Fruit fly (Drosophila melanogaster) whole organism, prepupa: ENCODE measurements around the gene Tsp74F.

Experiments used
- CG11294 ChIP-seq: fragments of 200-800 bp; sonication (Bioruptor generic); IDR thresholded peaks from 2 replicates; pipeline ENCODE4 v1.3.6; 2022; ENCODE audit warnings: missing biosample characterization, missing genetic modification characterization
- CG11762 ChIP-seq: fragments of 200-800 bp; sonication (Bioruptor generic); optimal IDR thresholded peaks from 3 replicates; lab custom pipeline; 2016; ENCODE audit warnings: missing biosample characterization, missing genetic modification characterization; ENCODE audit not compliant: insufficient read depth
- CG11902 ChIP-seq: fragments of 200-800 bp; sonication (Bioruptor generic); optimal IDR thresholded peaks from 3 replicates; lab custom pipeline; 2016; ENCODE audit warnings: missing biosample characterization, missing genetic modification characterization
- CG31627 ChIP-seq: fragments of 200-800 bp; sonication (Bioruptor generic); optimal IDR thresholded peaks from 3 replicates; lab custom pipeline; 2016; ENCODE audit warnings: missing biosample characterization, missing genetic modification characterization
- CG32006 ChIP-seq: fragments of 200-800 bp; sonication (Bioruptor generic); optimal IDR thresholded peaks from 3 replicates; lab custom pipeline; 2017; ENCODE audit warnings: missing biosample characterization, mild to moderate bottlenecking, missing genetic modification characterization
- CG34406 ChIP-seq: fragments of 200-800 bp; sonication (Bioruptor generic); optimal IDR thresholded peaks from 3 replicates; lab custom pipeline; 2016; ENCODE audit warnings: missing biosample characterization, missing genetic modification characterization
- CG4318 ChIP-seq: fragments of 200-800 bp; sonication (Bioruptor generic); optimal IDR thresholded peaks from 3 replicates; lab custom pipeline; 2017; ENCODE audit warnings: missing biosample characterization, mild to moderate bottlenecking, missing genetic modification characterization
- CG6276 ChIP-seq: fragments of 200-800 bp; sonication (Bioruptor generic); optimal IDR thresholded peaks from 2 replicates; lab custom pipeline; 2017; ENCODE audit warnings: missing biosample characterization, mild to moderate bottlenecking, missing genetic modification characterization
- CG6792 ChIP-seq: fragments of 200-800 bp; sonication (Bioruptor generic); optimal IDR thresholded peaks from 3 replicates; lab custom pipeline; 2016; ENCODE audit warnings: missing biosample characterization, missing genetic modification characterization
- CG6854 ChIP-seq: fragments of 200-800 bp; sonication (Bioruptor generic); optimal IDR thresholded peaks from 2 replicates; lab custom pipeline; 2017; ENCODE audit warnings: missing biosample characterization, mild to moderate bottlenecking, missing genetic modification characterization
- CG8119 ChIP-seq: fragments of 200-800 bp; sonication (Bioruptor generic); IDR thresholded peaks from 3 replicates; pipeline ENCODE4 v1.3.6; 2022; ENCODE audit warnings: missing biosample characterization, missing genetic modification characterization
- CG8319 ChIP-seq: fragments of 200-800 bp; sonication (Bioruptor generic); optimal IDR thresholded peaks from 3 replicates; lab custom pipeline; 2016; ENCODE audit warnings: missing biosample characterization, missing genetic modification characterization
- CG9139 ChIP-seq: fragments of 200-800 bp; sonication (Bioruptor generic); optimal IDR thresholded peaks from 3 replicates; lab custom pipeline; 2017; ENCODE audit warnings: missing biosample characterization, mild to moderate bottlenecking, missing genetic modification characterization
- Eip75B ChIP-seq: fragments of 200-800 bp; sonication (Bioruptor generic); optimal IDR thresholded peaks from 3 replicates; lab custom pipeline; 2016; ENCODE audit warnings: missing biosample characterization, missing genetic modification characterization
- Eip78C ChIP-seq: fragments of 200-800 bp; sonication (Bioruptor generic); peaks from one replicate; lab custom pipeline; 2016; ENCODE audit warnings: missing biosample characterization, missing genetic modification characterization
- Eip93F ChIP-seq: fragments of 200-800 bp; sonication (Bioruptor generic); optimal IDR thresholded peaks from 2 replicates; lab custom pipeline; 2016; ENCODE audit warnings: missing biosample characterization, mild to moderate bottlenecking, missing genetic modification characterization
- Ets21C ChIP-seq: fragments of 200-800 bp; sonication (Bioruptor generic); optimal IDR thresholded peaks from 3 replicates; lab custom pipeline; 2016; ENCODE audit warnings: missing biosample characterization, missing genetic modification characterization
- Ets96B ChIP-seq: fragments of 200-800 bp; optimal IDR thresholded peaks from 2 replicates; lab custom pipeline; 2019; ENCODE audit warnings: missing biosample characterization, mild to moderate bottlenecking, missing genetic modification characterization, moderate library complexity
- Gug ChIP-seq: fragments of 200-800 bp; sonication (Bioruptor generic); IDR thresholded peaks from 2 replicates; pipeline ENCODE4 v1.3.6; 2022; ENCODE audit warnings: missing biosample characterization, missing genetic modification characterization
- Lpt ChIP-seq: fragments of 200-800 bp; sonication (Bioruptor generic); optimal IDR thresholded peaks from 3 replicates; lab custom pipeline; 2016; ENCODE audit warnings: missing biosample characterization, missing genetic modification characterization
- OdsH ChIP-seq: fragments of 200-800 bp; sonication (Bioruptor generic); optimal IDR thresholded peaks from 3 replicates; lab custom pipeline; 2016; ENCODE audit warnings: missing biosample characterization, missing genetic modification characterization
- Sox102F ChIP-seq: fragments of 200-800 bp; sonication (Bioruptor generic); optimal IDR thresholded peaks from 2 replicates; lab custom pipeline; 2016; ENCODE audit warnings: missing biosample characterization, mild to moderate bottlenecking, missing genetic modification characterization
- Sox14 ChIP-seq: fragments of 200-800 bp; sonication (Bioruptor generic); optimal IDR thresholded peaks from 3 replicates; lab custom pipeline; 2016; ENCODE audit warnings: missing biosample characterization, missing genetic modification characterization
- Sox15 ChIP-seq: fragments of 200-800 bp; sonication (Bioruptor generic); optimal IDR thresholded peaks from 3 replicates; lab custom pipeline; 2016; ENCODE audit warnings: missing biosample characterization, missing genetic modification characterization
- achi ChIP-seq: fragments of 200-800 bp; sonication (Bioruptor generic); optimal IDR thresholded peaks from 3 replicates; lab custom pipeline; 2016; ENCODE audit warnings: missing biosample characterization, missing genetic modification characterization
- acj6 ChIP-seq: fragments of 200-800 bp; sonication (Bioruptor generic); optimal IDR thresholded peaks from 3 replicates; lab custom pipeline; 2016; ENCODE audit warnings: missing biosample characterization, missing genetic modification characterization
- dac ChIP-seq: fragments of 200-800 bp; sonication (Bioruptor generic); optimal IDR thresholded peaks from 2 replicates; lab custom pipeline; 2017; ENCODE audit warnings: missing biosample characterization, mild to moderate bottlenecking, missing genetic modification characterization
- dsx ChIP-seq: fragments of 200-800 bp; optimal IDR thresholded peaks from 3 replicates; lab custom pipeline; 2019; ENCODE audit warnings: missing biosample characterization, mild to moderate bottlenecking, missing genetic modification characterization, moderate library complexity; ENCODE audit not compliant: poor library complexity, severe bottlenecking
- esn ChIP-seq: fragments of 200-800 bp; sonication (Bioruptor generic); optimal IDR thresholded peaks from 2 replicates; lab custom pipeline; 2016; ENCODE audit warnings: missing biosample characterization, mild to moderate bottlenecking, missing genetic modification characterization, moderate library complexity
- fd59A ChIP-seq: fragments of 200-800 bp; sonication (Bioruptor generic); optimal IDR thresholded peaks from 2 replicates; lab custom pipeline; 2017; ENCODE audit warnings: missing biosample characterization, mild to moderate bottlenecking, missing genetic modification characterization, missing genetic modification reagents
- fkh ChIP-seq: fragments of 200-800 bp; sonication (Bioruptor generic); optimal IDR thresholded peaks from 3 replicates; lab custom pipeline; 2017; ENCODE audit warnings: missing biosample characterization, mild to moderate bottlenecking, missing genetic modification characterization, moderate library complexity
- lz ChIP-seq: fragments of 200-800 bp; sonication (Bioruptor generic); optimal IDR thresholded peaks from 3 replicates; lab custom pipeline; 2016; ENCODE audit warnings: missing biosample characterization, missing genetic modification characterization
- net ChIP-seq: fragments of 200-800 bp; sonication (Bioruptor generic); optimal IDR thresholded peaks from 3 replicates; lab custom pipeline; 2016; ENCODE audit warnings: missing biosample characterization, missing genetic modification characterization
- pdm3 ChIP-seq: fragments of 200-800 bp; sonication (Bioruptor generic); optimal IDR thresholded peaks from 3 replicates; lab custom pipeline; 2016; ENCODE audit warnings: missing biosample characterization, missing genetic modification characterization
- ss ChIP-seq, 2 experiments: fragments of 200-800 bp; sonication (Bioruptor generic); optimal IDR thresholded peaks; 2 replicates in 1 of 2; 3 replicates in 1 of 2; lab custom pipeline; 2017 to 2018; ENCODE audit warnings: mild to moderate bottlenecking in 2 of 2, missing biosample characterization in 2 of 2, missing genetic modification characterization in 2 of 2, moderate library complexity in 1 of 2
- topi ChIP-seq: fragments of 200-800 bp; sonication (Bioruptor generic); optimal IDR thresholded peaks from 3 replicates; lab custom pipeline; 2016; ENCODE audit warnings: missing biosample characterization, missing genetic modification characterization
- vri ChIP-seq: fragments of 200-800 bp; sonication (Bioruptor generic); optimal IDR thresholded peaks from 3 replicates; lab custom pipeline; 2016; ENCODE audit warnings: missing biosample characterization, mild to moderate bottlenecking, missing genetic modification characterization

The Tsp74F gene

dm6 chr3L:17856655-17857479, 38.8 kb downstream of the Tsp74F start, which contains the start of gene CG5535 (continued):
- TF ChIP-seq CG4318 (GFP tag; lab: Kevin White, UChicago) (peak; percentile 88), OdsH (GFP tag; lab: Kevin White, UChicago) (peak; percentile 74), CG6792 (GFP tag; lab: Kevin White, UChicago) (peak; percentile 66), net (GFP tag; lab: Kevin White, UChicago) (peak; percentile 79), vri (GFP tag; lab: Kevin White, UChicago) (peak; percentile 12), Sox15 (peak; percentile 32), CG9139 (GFP tag; lab: Kevin White, UChicago) (peak; percentile 50), CG8119 (GFP tag; lab: Robert Waterston, UW) (peak; percentile 77), Lpt (GFP tag; lab: Kevin White, UChicago) (peak; percentile 58), lz (GFP tag; lab: Kevin White, UChicago) (peak; percentile 29), Eip93F (GFP tag; lab: Kevin White, UChicago) (no peak), fd59A (GFP tag; lab: Kevin White, UChicago) (peak; percentile 60), Sox102F (GFP tag; lab: Kevin White, UChicago) (no peak), Ets96B (peak; percentile 73), ss (GFP tag; optimal IDR thresholded peaks at IDR 0.05; lab: Kevin White, UChicago) (peak; percentile 48 to 52), Ets21C (GFP tag; lab: Kevin White, UChicago) (no peak), dac (peak; percentile 60), CG8319 (peak; percentile 20), CG32006 (GFP tag; lab: Kevin White, UChicago) (peak; percentile 96), Eip75B (GFP tag; lab: Kevin White, UChicago) (peak; percentile 20), CG6854 (no peak), CG6276 (GFP tag; lab: Kevin White, UChicago) (peak; percentile 91), CG11294 (peak; percentile 26; the same call in 1 of the 2 replicates), CG11902 (GFP tag; lab: Kevin White, UChicago) (peak; percentile 12), Sox14 (peak; percentile 41), dsx (GFP tag; lab: Kevin White, UChicago) (peak; percentile 50), acj6 (peak; percentile 76), pdm3 (peak; percentile 64), topi (peak; percentile 32)

- peak; percentile 81 for TF ChIP-seq achi (GFP tag; lab: Kevin White, UChicago)
- TF ChIP-seq Lpt (GFP tag; lab: Kevin White, UChicago), result no peak
- no peak for TF ChIP-seq fd59A (GFP tag; lab: Kevin White, UChicago)
- TF ChIP-seq Sox14, result peak; percentile 6
- TF ChIP-seq Eip78C (GFP tag; lab: Kevin White, UChicago), result peak; percentile 32
- TF ChIP-seq esn, result peak; percentile 6
- peak; percentile 9 for TF ChIP-seq Eip93F (GFP tag; lab: Kevin White, UChicago)
Observed at dm6 chr3L:17849517-17849916, 46.1 kb downstream of the Tsp74F start, which contains the start of gene TrpRS-m. Gene TrpRS-m, plus strand, starts transcription at chr3L:17849727.

dm6 chr3L:17846982-17847355, 48.7 kb downstream of the Tsp74F start:
- TF ChIP-seq OdsH (GFP tag; lab: Kevin White, UChicago) (no peak), CG9139 (GFP tag; lab: Kevin White, UChicago) (no peak), Gug (GFP tag; lab: Robert Waterston, UW) (no peak), Eip75B (GFP tag; lab: Kevin White, UChicago) (no peak), Eip78C (GFP tag; lab: Kevin White, UChicago) (peak; percentile 46), CG11902 (GFP tag; lab: Kevin White, UChicago) (no peak), esn (peak; percentile 15), fd59A (GFP tag; lab: Kevin White, UChicago) (no peak), CG31627 (GFP tag; lab: Kevin White, UChicago) (peak; percentile 0), net (GFP tag; lab: Kevin White, UChicago) (no peak), CG4318 (GFP tag; lab: Kevin White, UChicago) (no peak), CG34406 (GFP tag; lab: Kevin White, UChicago) (no peak), Eip93F (GFP tag; lab: Kevin White, UChicago) (no peak), vri (GFP tag; lab: Kevin White, UChicago) (peak; percentile 87), fkh (no peak), achi (GFP tag; lab: Kevin White, UChicago) (no peak), CG11762 (GFP tag; lab: Kevin White, UChicago) (no peak)
